Fruit fly (Drosophila melanogaster): ENCODE data around the gene CG6661.

CG6661 gene

DNA sequence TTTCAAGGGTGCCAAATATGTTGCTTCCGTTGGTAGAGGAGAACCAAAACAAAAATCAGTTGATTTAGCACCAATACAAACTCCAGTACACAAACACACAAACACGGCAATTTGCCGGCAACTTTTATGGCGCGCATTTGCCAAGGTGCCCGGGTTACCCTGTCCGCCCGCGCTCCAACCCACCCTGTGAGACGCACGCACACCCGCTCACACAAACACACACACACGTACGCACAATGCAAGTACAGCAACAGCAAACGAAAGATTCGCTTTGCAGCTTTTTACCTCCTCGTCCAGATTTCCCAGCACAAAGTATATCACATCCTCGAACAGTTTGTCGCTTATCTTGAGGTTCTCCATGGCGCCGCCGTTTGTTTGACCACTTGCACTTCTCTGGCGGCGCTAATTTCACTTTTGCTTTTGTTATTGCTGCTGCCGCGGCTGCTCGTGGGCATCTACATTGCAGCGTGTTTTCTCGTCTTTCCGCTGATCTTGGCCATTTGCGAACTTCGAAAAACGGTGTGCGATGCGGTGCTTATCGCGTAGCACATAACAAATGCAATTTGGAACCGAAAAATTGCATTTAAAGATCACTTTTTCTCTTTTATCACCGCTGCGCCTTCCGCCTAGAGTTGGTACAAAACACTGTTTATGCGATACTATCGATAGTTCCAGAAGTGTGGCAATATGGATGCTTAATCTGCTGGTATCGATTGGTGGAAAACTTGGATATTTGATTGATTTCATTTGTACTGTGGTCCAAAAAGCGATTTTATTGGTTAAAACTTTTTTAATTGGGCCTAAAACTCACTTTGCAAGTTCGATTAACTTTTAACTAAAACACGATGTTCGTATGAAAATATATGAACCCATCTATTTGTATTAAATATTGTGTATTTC, 5.8 kb upstream of the CG6661 start, which contains the start of gene Ptip (continued):
- TF ChIP-seq Med (GFP tag) (peak; percentile 92), CG10543 (GFP tag; optimal IDR thresholded peaks at IDR 0.05) (no peak), gfzf (GFP tag; optimal IDR thresholded peaks at IDR 0.05) (peak; percentile 50), chn (GFP tag; optimal IDR thresholded peaks at IDR 0.05) (peak; percentile 78), CG17328 (GFP tag; IDR thresholded peaks at IDR 0.05) (no peak), CG11398 (GFP tag; optimal IDR thresholded peaks at IDR 0.05) (peak; percentile 69), CG14441 (GFP tag; IDR thresholded peaks at IDR 0.05) (no peak), ftz-f1 (GFP tag; optimal IDR thresholded peaks at IDR 0.05) (peak; percentile 13), bigmax (GFP tag; optimal IDR thresholded peaks at IDR 0.05) (peak; percentile 50), caup (GFP tag; optimal IDR thresholded peaks at IDR 0.05; ENCODE audit: severe bottlenecking) (peak; percentile 70), CG30020 (tag; optimal IDR thresholded peaks at IDR 0.05) (peak; percentile 37), CG9797 (GFP tag; optimal IDR thresholded peaks at IDR 0.05) (peak; percentile 29), rib (GFP tag; IDR thresholded peaks at IDR 0.05) (peak; percentile 53), nom (GFP tag; optimal IDR thresholded peaks at IDR 0.05) (no peak), pzg (GFP tag; optimal IDR thresholded peaks at IDR 0.05) (peak; percentile 91), wdn (GFP tag; IDR thresholded peaks at IDR 0.05) (peak; percentile 57; the same call in 1 of the 2 replicates), dysf (GFP tag; IDR thresholded peaks at IDR 0.05) (peak; percentile 32; the same call in 1 of the 3 replicates), seq (GFP tag; IDR thresholded peaks at IDR 0.05) (peak; percentile 81), Oli (tag; optimal IDR thresholded peaks at IDR 0.05) (no peak), lab (GFP tag; optimal IDR thresholded peaks at IDR 0.05) (peak; percentile 49), Bgb (GFP tag; IDR thresholded peaks at IDR 0.05; ENCODE audit: partially characterized antibody) (peak; percentile 98), B-H2 (GFP tag; optimal IDR thresholded peaks at IDR 0.05) (peak; percentile 56), grau (tag; optimal IDR thresholded peaks at IDR 0.05) (peak; percentile 26), chif (GFP tag; optimal IDR thresholded peaks at IDR 0.05) (no peak), CG6254 (GFP tag; optimal IDR thresholded peaks at IDR 0.05) (peak; percentile 100), CG7963 (GFP tag; IDR thresholded peaks at IDR 0.05; ENCODE audit: partially characterized antibody) (peak; percentile 97), D (optimal IDR thresholded peaks at IDR 0.05) (peak; percentile 40), D (GFP tag; optimal IDR thresholded peaks at IDR 0.05) (no peak), CG17802 (tag; optimal IDR thresholded peaks at IDR 0.05) (peak; percentile 9), Lim3 (GFP tag; IDR thresholded peaks at IDR 0.05) (no peak), YL-1 (GFP tag; optimal IDR thresholded peaks at IDR 0.05) (peak; percentile 75), HLH3B (GFP tag; IDR thresholded peaks at IDR 0.05) (peak; percentile 39; the same call in 1 of the 2 replicates), CG4617 (GFP tag; optimal IDR thresholded peaks at IDR 0.05; ENCODE audit: borderline replicate concordance) (peak; percentile 70), CG10147 (GFP tag; optimal IDR thresholded peaks at IDR 0.05) (no peak), CG9817 (tag; optimal IDR thresholded peaks at IDR 0.05) (no peak), CG6765 (GFP tag; optimal IDR thresholded peaks at IDR 0.05) (peak; percentile 22), schlank (tag; optimal IDR thresholded peaks at IDR 0.05) (peak; percentile 8), Antp (GFP tag; optimal IDR thresholded peaks at IDR 0.05) (peak; percentile 59), CG12659 (GFP tag; optimal IDR thresholded peaks at IDR 0.05) (peak; percentile 52), HmgZ (tag; optimal IDR thresholded peaks at IDR 0.05) (peak; percentile 74), fd96Cb (tag; optimal IDR thresholded peaks at IDR 0.05) (no peak), CG8290 (GFP tag; optimal IDR thresholded peaks at IDR 0.05) (no peak), CG8290 (tag; optimal IDR thresholded peaks at IDR 0.05) (peak in 1 of 2 experiments; percentile 42), CG10959 (GFP tag; IDR thresholded peaks at IDR 0.05) (no peak), vnd (GFP tag; IDR thresholded peaks at IDR 0.05; ENCODE audit: partially characterized antibody) (peak; percentile 96), zfh1 (GFP tag; IDR thresholded peaks at IDR 0.05) (0 out of 3 replicates have a peak, but pooled peaks have one; percentile 34), CG12236 (GFP tag; optimal IDR thresholded peaks at IDR 0.05) (no peak), CG9932 (GFP tag; IDR thresholded peaks at IDR 0.05) (peak; percentile 67)
